Fruit fly (Drosophila melanogaster) whole organism, prepupa: Measurements from ENCODE around the gene CG3402.

ENCODE experiments used
- CG10631 ChIP-seq: fragments of 200-800 bp; sonication (Bioruptor generic); optimal IDR thresholded peaks from 2 replicates; lab custom pipeline; 2016; ENCODE audit warnings: missing biosample characterization, missing genetic modification characterization
- CG10669 ChIP-seq: fragments of 200-800 bp; sonication (Bioruptor generic); optimal IDR thresholded peaks from 3 replicates; lab custom pipeline; 2018; ENCODE audit warnings: missing biosample characterization, mild to moderate bottlenecking, missing genetic modification characterization, moderate library complexity
- CG11294 ChIP-seq: fragments of 200-800 bp; sonication (Bioruptor generic); IDR thresholded peaks from 2 replicates; pipeline ENCODE4 v1.3.6; 2022; ENCODE audit warnings: missing biosample characterization, missing genetic modification characterization
- CG11902 ChIP-seq: fragments of 200-800 bp; sonication (Bioruptor generic); optimal IDR thresholded peaks from 3 replicates; lab custom pipeline; 2016; ENCODE audit warnings: missing biosample characterization, missing genetic modification characterization
- CG15336 ChIP-seq: fragments of 200-800 bp; sonication (Bioruptor generic); IDR thresholded peaks from 2 replicates; pipeline ENCODE4 v1.3.6; 2022; ENCODE audit warnings: missing biosample characterization, missing genetic modification characterization
- CG1621 ChIP-seq: fragments of 200-800 bp; sonication (Bioruptor generic); optimal IDR thresholded peaks from 3 replicates; lab custom pipeline; 2018; ENCODE audit warnings: missing biosample characterization, mild to moderate bottlenecking, missing genetic modification characterization
- CG16779 ChIP-seq: fragments of 200-800 bp; sonication (Bioruptor generic); optimal IDR thresholded peaks from 3 replicates; lab custom pipeline; 2017; ENCODE audit warnings: missing biosample characterization, mild to moderate bottlenecking, missing genetic modification characterization
- CG3032 ChIP-seq: fragments of 200-800 bp; optimal IDR thresholded peaks from 2 replicates; lab custom pipeline; 2019; ENCODE audit warnings: missing biosample characterization, mild to moderate bottlenecking, missing genetic modification characterization, moderate library complexity
- CG32006 ChIP-seq: fragments of 200-800 bp; sonication (Bioruptor generic); optimal IDR thresholded peaks from 3 replicates; lab custom pipeline; 2017; ENCODE audit warnings: missing biosample characterization, mild to moderate bottlenecking, missing genetic modification characterization
- CG34406 ChIP-seq: fragments of 200-800 bp; sonication (Bioruptor generic); optimal IDR thresholded peaks from 3 replicates; lab custom pipeline; 2016; ENCODE audit warnings: missing biosample characterization, missing genetic modification characterization
- CG3919 ChIP-seq: fragments of 200-800 bp; sonication (Bioruptor generic); optimal IDR thresholded peaks from 3 replicates; lab custom pipeline; 2016; ENCODE audit warnings: missing biosample characterization, missing genetic modification characterization
- CG6163 ChIP-seq: fragments of 200-800 bp; sonication (Bioruptor generic); IDR thresholded peaks from 3 replicates; pipeline ENCODE4 v1.3.6; 2022; ENCODE audit warnings: missing biosample characterization, missing genetic modification characterization
- CG6276 ChIP-seq: fragments of 200-800 bp; sonication (Bioruptor generic); optimal IDR thresholded peaks from 2 replicates; lab custom pipeline; 2017; ENCODE audit warnings: missing biosample characterization, mild to moderate bottlenecking, missing genetic modification characterization
- CG6792 ChIP-seq: fragments of 200-800 bp; sonication (Bioruptor generic); optimal IDR thresholded peaks from 3 replicates; lab custom pipeline; 2016; ENCODE audit warnings: missing biosample characterization, missing genetic modification characterization
- CG6854 ChIP-seq: fragments of 200-800 bp; sonication (Bioruptor generic); optimal IDR thresholded peaks from 2 replicates; lab custom pipeline; 2017; ENCODE audit warnings: missing biosample characterization, mild to moderate bottlenecking, missing genetic modification characterization
- CG7368 ChIP-seq: fragments of 200-800 bp; sonication (Bioruptor generic); optimal IDR thresholded peaks from 3 replicates; lab custom pipeline; 2016; ENCODE audit warnings: missing biosample characterization, missing genetic modification characterization
- CG8319 ChIP-seq: fragments of 200-800 bp; sonication (Bioruptor generic); optimal IDR thresholded peaks from 3 replicates; lab custom pipeline; 2016; ENCODE audit warnings: missing biosample characterization, missing genetic modification characterization
- CG8632 ChIP-seq: fragments of 200-800 bp; sonication (Bioruptor generic); optimal IDR thresholded peaks from 3 replicates; lab custom pipeline; 2016; ENCODE audit warnings: missing biosample characterization, missing genetic modification characterization
- CG9139 ChIP-seq: fragments of 200-800 bp; sonication (Bioruptor generic); optimal IDR thresholded peaks from 3 replicates; lab custom pipeline; 2017; ENCODE audit warnings: missing biosample characterization, mild to moderate bottlenecking, missing genetic modification characterization
- Eip75B ChIP-seq: fragments of 200-800 bp; sonication (Bioruptor generic); optimal IDR thresholded peaks from 3 replicates; lab custom pipeline; 2016; ENCODE audit warnings: missing biosample characterization, missing genetic modification characterization
- Eip78C ChIP-seq: fragments of 200-800 bp; sonication (Bioruptor generic); peaks from one replicate; lab custom pipeline; 2016; ENCODE audit warnings: missing biosample characterization, missing genetic modification characterization
- Ets21C ChIP-seq: fragments of 200-800 bp; sonication (Bioruptor generic); optimal IDR thresholded peaks from 3 replicates; lab custom pipeline; 2016; ENCODE audit warnings: missing biosample characterization, missing genetic modification characterization
- Hr38 ChIP-seq: sonication (Bioruptor generic); optimal IDR thresholded peaks from 2 replicates; lab custom pipeline; 2016; ENCODE audit warnings: missing biosample characterization, missing genetic modification characterization
- Hr39 ChIP-seq: fragments of 200-800 bp; sonication (Bioruptor generic); optimal IDR thresholded peaks from 2 replicates; lab custom pipeline; 2016; ENCODE audit warnings: missing biosample characterization, missing genetic modification characterization
- Lpt ChIP-seq: fragments of 200-800 bp; sonication (Bioruptor generic); optimal IDR thresholded peaks from 3 replicates; lab custom pipeline; 2016; ENCODE audit warnings: missing biosample characterization, missing genetic modification characterization
- Smox ChIP-seq: fragments of 200-800 bp; sonication (Bioruptor generic); optimal IDR thresholded peaks from 3 replicates; lab custom pipeline; 2016; ENCODE audit warnings: missing biosample characterization, missing genetic modification characterization
- Sox102F ChIP-seq: fragments of 200-800 bp; sonication (Bioruptor generic); optimal IDR thresholded peaks from 2 replicates; lab custom pipeline; 2016; ENCODE audit warnings: missing biosample characterization, mild to moderate bottlenecking, missing genetic modification characterization
- Sox14 ChIP-seq: fragments of 200-800 bp; sonication (Bioruptor generic); optimal IDR thresholded peaks from 3 replicates; lab custom pipeline; 2016; ENCODE audit warnings: missing biosample characterization, missing genetic modification characterization
- Sox15 ChIP-seq: fragments of 200-800 bp; sonication (Bioruptor generic); optimal IDR thresholded peaks from 3 replicates; lab custom pipeline; 2016; ENCODE audit warnings: missing biosample characterization, missing genetic modification characterization
- acj6 ChIP-seq: fragments of 200-800 bp; sonication (Bioruptor generic); optimal IDR thresholded peaks from 3 replicates; lab custom pipeline; 2016; ENCODE audit warnings: missing biosample characterization, missing genetic modification characterization
- cyc ChIP-seq: fragments of 200-800 bp; sonication (Bioruptor generic); optimal IDR thresholded peaks from 3 replicates; lab custom pipeline; 2016; ENCODE audit warnings: missing biosample characterization, missing genetic modification characterization
- dac ChIP-seq: fragments of 200-800 bp; sonication (Bioruptor generic); optimal IDR thresholded peaks from 2 replicates; lab custom pipeline; 2017; ENCODE audit warnings: missing biosample characterization, mild to moderate bottlenecking, missing genetic modification characterization
- dsx ChIP-seq: fragments of 200-800 bp; optimal IDR thresholded peaks from 3 replicates; lab custom pipeline; 2019; ENCODE audit warnings: missing biosample characterization, mild to moderate bottlenecking, missing genetic modification characterization, moderate library complexity; ENCODE audit not compliant: poor library complexity, severe bottlenecking
- eg ChIP-seq: fragments of 200-800 bp; sonication (Bioruptor generic); IDR thresholded peaks from 3 replicates; pipeline ENCODE4 v1.3.6; 2022; ENCODE audit warnings: missing biosample characterization, missing genetic modification characterization
- esn ChIP-seq: fragments of 200-800 bp; sonication (Bioruptor generic); optimal IDR thresholded peaks from 2 replicates; lab custom pipeline; 2016; ENCODE audit warnings: missing biosample characterization, mild to moderate bottlenecking, missing genetic modification characterization, moderate library complexity
- fd59A ChIP-seq: fragments of 200-800 bp; sonication (Bioruptor generic); optimal IDR thresholded peaks from 2 replicates; lab custom pipeline; 2017; ENCODE audit warnings: missing biosample characterization, mild to moderate bottlenecking, missing genetic modification characterization, missing genetic modification reagents
- fd85E ChIP-seq: fragments of 200-800 bp; sonication (Bioruptor generic); optimal IDR thresholded peaks from 3 replicates; lab custom pipeline; 2016; ENCODE audit warnings: missing biosample characterization, missing genetic modification characterization
- fkh ChIP-seq: fragments of 200-800 bp; sonication (Bioruptor generic); optimal IDR thresholded peaks from 3 replicates; lab custom pipeline; 2017; ENCODE audit warnings: missing biosample characterization, mild to moderate bottlenecking, missing genetic modification characterization, moderate library complexity
- net ChIP-seq: fragments of 200-800 bp; sonication (Bioruptor generic); optimal IDR thresholded peaks from 3 replicates; lab custom pipeline; 2016; ENCODE audit warnings: missing biosample characterization, missing genetic modification characterization
- pdm3 ChIP-seq: fragments of 200-800 bp; sonication (Bioruptor generic); optimal IDR thresholded peaks from 3 replicates; lab custom pipeline; 2016; ENCODE audit warnings: missing biosample characterization, missing genetic modification characterization
- salr ChIP-seq, 2 experiments: fragments of 200-800 bp; sonication (Bioruptor generic); optimal IDR thresholded peaks; 3 replicates each; lab custom pipeline; 2016 to 2018; ENCODE audit warnings: missing biosample characterization in 2 of 2, missing genetic modification characterization in 2 of 2, mild to moderate bottlenecking in 1 of 2
- spab ChIP-seq: fragments of 200-800 bp; sonication (Bioruptor generic); optimal IDR thresholded peaks from 2 replicates; lab custom pipeline; 2017; ENCODE audit warnings: missing biosample characterization, mild to moderate bottlenecking, missing genetic modification characterization, missing genetic modification reagents
- ss ChIP-seq, 2 experiments: fragments of 200-800 bp; sonication (Bioruptor generic); optimal IDR thresholded peaks; 2 replicates in 1 of 2; 3 replicates in 1 of 2; lab custom pipeline; 2017 to 2018; ENCODE audit warnings: mild to moderate bottlenecking in 2 of 2, missing biosample characterization in 2 of 2, missing genetic modification characterization in 2 of 2, moderate library complexity in 1 of 2
- topi ChIP-seq: fragments of 200-800 bp; sonication (Bioruptor generic); optimal IDR thresholded peaks from 3 replicates; lab custom pipeline; 2016; ENCODE audit warnings: missing biosample characterization, missing genetic modification characterization
- vri ChIP-seq: fragments of 200-800 bp; sonication (Bioruptor generic); optimal IDR thresholded peaks from 3 replicates; lab custom pipeline; 2016; ENCODE audit warnings: missing biosample characterization, mild to moderate bottlenecking, missing genetic modification characterization

CG3402 gene

DNA sequence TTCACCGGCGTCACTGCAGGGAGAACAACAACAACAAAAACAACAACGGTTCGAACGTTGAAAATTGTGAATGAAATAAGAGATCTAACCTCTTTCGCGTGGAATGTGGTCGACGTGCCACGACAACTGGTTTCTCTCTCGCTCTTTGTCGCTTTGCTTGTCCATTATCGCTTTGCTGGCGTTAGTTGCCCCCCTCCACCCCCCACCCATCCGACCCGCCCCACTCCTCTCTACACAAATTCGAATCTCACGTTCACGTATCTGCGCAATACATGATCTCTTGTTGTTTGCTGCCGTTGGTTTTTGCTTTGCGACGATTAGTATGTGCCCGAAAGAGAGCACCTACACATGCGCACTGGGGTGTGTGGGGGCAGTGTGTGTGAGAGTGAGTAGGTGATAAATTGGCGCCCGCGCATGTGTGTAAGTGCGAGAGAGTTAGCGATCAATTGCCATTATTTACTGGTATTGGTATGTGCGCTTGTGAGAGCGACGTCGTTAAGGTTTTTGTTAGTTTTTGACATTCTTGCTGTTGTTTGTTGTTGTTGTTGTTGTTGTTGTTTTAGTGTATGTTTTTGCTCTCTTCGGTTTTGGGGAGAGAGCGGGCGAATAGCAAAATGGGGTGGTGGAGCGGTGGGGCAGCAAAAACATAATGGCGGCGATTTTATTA lies 36.1 kb downstream of the CG3402 start (continued):
- TF ChIP-seq CG7368 (GFP tag; lab: Kevin White, UChicago) (no peak), pdm3 (GFP tag; lab: Kevin White, UChicago) (no peak), Hr39 (GFP tag; lab: Kevin White, UChicago) (no peak), CG11902 (GFP tag; lab: Kevin White, UChicago) (no peak), CG3919 (GFP tag; lab: Kevin White, UChicago) (peak; percentile 3), CG6276 (GFP tag; lab: Kevin White, UChicago) (peak; percentile 49), CG11294 (peak; percentile 21; the same call in 1 of the 2 replicates), CG10669 (no peak)

dm6 chr3L:616099-616481 lies 36.6 kb downstream of the CG3402 start:
- TF ChIP-seq Eip78C (GFP tag; lab: Kevin White, UChicago) (peak; percentile 60), CG3032 (tag; lab: Kevin White, UChicago) (no peak), CG32006 (no peak), CG1621 (no peak), Ets21C (GFP tag; lab: Kevin White, UChicago) (no peak), CG34406 (GFP tag; lab: Kevin White, UChicago) (no peak)
- TF ChIP-seq, all 60 proteins: peak for 1

dm6 chr3L:615425-616046 lies 37.1 kb downstream of the CG3402 start:
- TF ChIP-seq CG9139 (peak; percentile 21), CG11902 (GFP tag; lab: Kevin White, UChicago) (peak; percentile 6), CG6854 (GFP tag; lab: Kevin White, UChicago) (no peak), Sox102F (GFP tag; lab: Kevin White, UChicago) (peak; percentile 26), dsx (GFP tag; lab: Kevin White, UChicago) (peak; percentile 38), dac (GFP tag; lab: Kevin White, UChicago) (peak; percentile 61), Eip75B (GFP tag; lab: Kevin White, UChicago) (peak; percentile 67), topi (GFP tag; lab: Kevin White, UChicago) (peak; percentile 31), esn (GFP tag; lab: Kevin White, UChicago) (peak; percentile 57), CG6792 (GFP tag; lab: Kevin White, UChicago) (peak; percentile 52), acj6 (GFP tag; lab: Kevin White, UChicago) (peak; percentile 76), spab (peak; percentile 49), CG10631 (GFP tag; lab: Kevin White, UChicago) (peak; percentile 79), CG8319 (no peak), CG32006 (peak; percentile 85), pdm3 (GFP tag; lab: Kevin White, UChicago) (peak; percentile 69), Smox (GFP tag; lab: Kevin White, UChicago) (peak; percentile 29), CG3032 (tag; lab: Kevin White, UChicago) (peak; percentile 50), fd59A (GFP tag; lab: Kevin White, UChicago) (peak; percentile 35), Sox15 (GFP tag; lab: Kevin White, UChicago) (no peak), CG15336 (GFP tag; lab: Robert Waterston, UW) (peak; percentile 87), CG7368 (GFP tag; lab: Kevin White, UChicago) (no peak), vri (GFP tag; lab: Kevin White, UChicago) (no peak), Lpt (GFP tag; lab: Kevin White, UChicago) (peak; percentile 73), CG6163 (peak; percentile 78), cyc (peak; percentile 39), fkh (GFP tag; lab: Kevin White, UChicago) (peak; percentile 31), Hr39 (GFP tag; lab: Kevin White, UChicago) (peak; percentile 28), fd85E (GFP tag; lab: Kevin White, UChicago) (no peak), Eip78C (GFP tag; lab: Kevin White, UChicago) (peak; percentile 91), Sox14 (peak; percentile 71), ss (GFP tag; optimal IDR thresholded peaks at IDR 0.05; lab: Kevin White, UChicago) (peak; percentile 1 to 5), eg (GFP tag; lab: Robert Waterston, UW) (peak; percentile 84), Hr38 (no peak), salr (GFP tag; optimal IDR thresholded peaks at IDR 0.05; lab: Kevin White, UChicago) (peak in 1 of 2 experiments; percentile 80), net (GFP tag; lab: Kevin White, UChicago) (peak; percentile 67), CG8632 (GFP tag; lab: Kevin White, UChicago) (peak; percentile 54), CG34406 (GFP tag; lab: Kevin White, UChicago) (peak; percentile 54), CG16779 (peak; percentile 41)
